Worm (Caenorhabditis elegans): ENCODE data around the gene nspb-7.

The nspb-7 gene

DNA sequence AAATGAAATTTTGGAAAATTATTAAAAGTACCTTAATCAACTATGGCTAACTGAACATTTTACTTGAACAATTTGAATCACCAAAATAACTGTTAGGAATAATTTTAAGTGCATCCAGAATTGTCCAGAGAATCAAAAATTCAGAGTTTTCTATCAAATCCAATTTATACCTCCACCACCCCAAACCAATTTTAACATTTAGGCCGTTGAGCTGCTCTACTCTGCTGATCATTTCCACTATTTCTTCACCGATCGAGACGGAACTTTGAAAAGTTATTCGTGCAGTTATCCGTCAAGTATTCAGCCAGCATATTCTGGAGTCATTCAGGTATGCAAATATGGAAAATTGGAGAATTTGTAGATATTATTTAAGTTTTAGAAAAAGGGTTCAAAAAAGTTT is 30.4 kb downstream of the nspb-7 start (continued):
- TF ChIP-seq pqm-1 (tag; optimal IDR thresholded peaks at IDR 0.05) (no peak), duxl-1 (tag; optimal IDR thresholded peaks at IDR 0.05; ENCODE audit: poor library complexity) (no peak), zfp-3 (GFP tag; conservative IDR thresholded peaks at IDR 0.05) (no peak), nhr-6 (tag; optimal IDR thresholded peaks at IDR 0.05) (peak; percentile 6), nhr-25 (tag; optimal IDR thresholded peaks at IDR 0.05; ENCODE audit: borderline replicate concordance, insufficient read depth) (no peak), nhr-102 (tag; optimal IDR thresholded peaks at IDR 0.05) (no peak), Y105C5A.15 (GFP tag; IDR thresholded peaks at IDR 0.05) (no peak), gei-8 (GFP tag; optimal IDR thresholded peaks at IDR 0.05) (no peak)

ce11 chrII:14609297-14609937 is 31.3 kb downstream of the nspb-7 start:
- TF ChIP-seq madf-5 (GFP tag; IDR thresholded peaks at IDR 0.05) = 0 out of 4 replicates have a peak, but pooled peaks of 1 of the 2 experiments have one; percentile 54
- no peak for TF ChIP-seq mxl-2 (GFP tag; conservative IDR thresholded peaks at IDR 0.05)
- no peak for TF ChIP-seq ztf-11 (tag; optimal IDR thresholded peaks at IDR 0.05)
- no peak for TF ChIP-seq php-3 (GFP tag; IDR thresholded peaks at IDR 0.05)
- no peak for TF ChIP-seq hlh-11 (tag; optimal IDR thresholded peaks at IDR 0.05)
- TF ChIP-seq snpc-1.2 (GFP tag; IDR thresholded peaks at IDR 0.05) = no peak
- TF ChIP-seq fos-1 (tag; optimal IDR thresholded peaks at IDR 0.05) = no peak
- TF ChIP-seq ama-1 (optimal IDR thresholded peaks at IDR 0.05) = peak; percentile 66
- TF ChIP-seq tag-97 (GFP tag; IDR thresholded peaks at IDR 0.05) = no peak
- TF ChIP-seq mdt-29 (GFP tag; IDR thresholded peaks at IDR 0.05) = no peak
- no peak for TF ChIP-seq ceh-20 (GFP tag; IDR thresholded peaks at IDR 0.05)
- TF ChIP-seq ces-1 (GFP tag; optimal IDR thresholded peaks at IDR 0.05) = no peak
- TF ChIP-seq aly-2 (tag; optimal IDR thresholded peaks at IDR 0.05) = no peak
- TF ChIP-seq egl-27 (tag; optimal IDR thresholded peaks at IDR 0.05) = no peak
- TF ChIP-seq nhr-48 (tag; optimal IDR thresholded peaks at IDR 0.05) = no peak
- no peak for TF ChIP-seq nhr-11 (tag; optimal IDR thresholded peaks at IDR 0.05)
- TF ChIP-seq T26A8.4 (GFP tag; IDR thresholded peaks at IDR 0.05) = 0 out of 2 replicates have a peak, but pooled peaks have one; percentile 18
- TF ChIP-seq ceh-32 (tag; optimal IDR thresholded peaks at IDR 0.05; ENCODE audit: poor library complexity) = no peak
- no peak for TF ChIP-seq nhr-6 (tag; optimal IDR thresholded peaks at IDR 0.05)
- TF ChIP-seq ceh-28 (tag; optimal IDR thresholded peaks at IDR 0.05) = no peak
- TF ChIP-seq lin-29 (GFP tag; IDR thresholded peaks at IDR 0.05) = no peak
- no peak for TF ChIP-seq D1046.2 (GFP tag; IDR thresholded peaks at IDR 0.05)
- no peak for TF ChIP-seq daf-19 (GFP tag; conservative IDR thresholded peaks at IDR 0.05)
- no peak for TF ChIP-seq nhr-237 (tag; optimal IDR thresholded peaks at IDR 0.05)
- TF ChIP-seq F10B5.3 (tag; optimal IDR thresholded peaks at IDR 0.05) = no peak
- 0 out of 2 replicates have a peak, but pooled peaks have one; percentile 35 for TF ChIP-seq dmd-8 (GFP tag; IDR thresholded peaks at IDR 0.05)
- TF ChIP-seq aha-1 (tag) = peak; percentile 96
- no peak for TF ChIP-seq jun-1 (tag; optimal IDR thresholded peaks at IDR 0.05)
- TF ChIP-seq lir-3 (tag; optimal IDR thresholded peaks at IDR 0.05) = no peak
- TF ChIP-seq unc-62 (GFP tag; optimal IDR thresholded peaks at IDR 0.05 in 1 of 2) = no peak
- no peak for TF ChIP-seq unc-62 (tag; optimal IDR thresholded peaks at IDR 0.05)
- TF ChIP-seq F44E2.7 (GFP tag; IDR thresholded peaks at IDR 0.05) = no peak
- TF ChIP-seq set-16 (GFP tag; IDR thresholded peaks at IDR 0.05) = no peak
- TF ChIP-seq gei-8 (GFP tag; optimal IDR thresholded peaks at IDR 0.05) = no peak
- no peak for TF ChIP-seq F49E8.2 (tag; optimal IDR thresholded peaks at IDR 0.05; ENCODE audit: borderline replicate concordance)
- no peak for TF ChIP-seq mdl-1 (tag; optimal IDR thresholded peaks at IDR 0.05)
- no peak for TF ChIP-seq pha-4 (GFP tag; IDR thresholded peaks at IDR 0.05)
- no peak for TF ChIP-seq pha-4 (tag; optimal IDR thresholded peaks at IDR 0.05)
